Fruit fly (Drosophila melanogaster) whole organism, embryonic: ENCODE results near the gene Prim2.

ENCODE experiments used
- Antp ChIP-seq: fragments of 200-800 bp; sonication (Bioruptor generic); optimal IDR thresholded peaks from 3 replicates; lab custom pipeline; 2016; ENCODE audit warnings: missing biosample characterization, missing genetic modification characterization
- BtbVII ChIP-seq: fragments of 200-800 bp; sonication (Bioruptor generic); optimal IDR thresholded peaks from 3 replicates; lab custom pipeline; 2017; ENCODE audit warnings: missing biosample characterization, mild to moderate bottlenecking, missing genetic modification characterization
- CG10321 ChIP-seq: fragments of 200-800 bp; sonication (Bioruptor generic); IDR thresholded peaks from 2 replicates; pipeline ENCODE4 v1.3.6; 2022; ENCODE audit warnings: missing biosample characterization, missing genetic modification characterization
- CG10959 ChIP-seq: fragments of 200-800 bp; sonication (Bioruptor generic); IDR thresholded peaks from 2 replicates; pipeline ENCODE4 v1.3.6; 2022; ENCODE audit warnings: missing biosample characterization, missing genetic modification characterization
- CG12219 ChIP-seq: fragments of 200-800 bp; sonication (Bioruptor generic); optimal IDR thresholded peaks from 3 replicates; lab custom pipeline; 2018; ENCODE audit warnings: missing biosample characterization, mild to moderate bottlenecking, missing genetic modification characterization
- CG12391 ChIP-seq: fragments of 200-800 bp; sonication (Bioruptor generic); optimal IDR thresholded peaks from 3 replicates; lab custom pipeline; 2018; ENCODE audit warnings: missing biosample characterization, mild to moderate bottlenecking, missing genetic modification characterization, moderate library complexity
- CG14965 ChIP-seq: fragments of 200-800 bp; sonication (Bioruptor generic); optimal IDR thresholded peaks from 2 replicates; lab custom pipeline; 2016; ENCODE audit warnings: missing biosample characterization, missing genetic modification characterization, borderline replicate concordance
- CG16779 ChIP-seq: fragments of 200-800 bp; sonication (Bioruptor generic); IDR thresholded peaks from 2 replicates; pipeline ENCODE4 v1.3.6; 2022; ENCODE audit warnings: missing biosample characterization, missing genetic modification characterization
- CG16863 ChIP-seq: fragments of 200-800 bp; sonication (Bioruptor generic); optimal IDR thresholded peaks from 3 replicates; lab custom pipeline; 2016; ENCODE audit warnings: missing biosample characterization, missing genetic modification characterization
- CG17186 ChIP-seq: fragments of 200-800 bp; sonication (Bioruptor generic); optimal IDR thresholded peaks from 3 replicates; lab custom pipeline; 2017; ENCODE audit warnings: missing biosample characterization, missing genetic modification reagents, missing genetic modification characterization
- CG17385 ChIP-seq: fragments of 200-800 bp; sonication (Bioruptor generic); optimal IDR thresholded peaks from 3 replicates; lab custom pipeline; 2018; ENCODE audit warnings: missing biosample characterization, mild to moderate bottlenecking, missing genetic modification characterization
- CG17829 ChIP-seq: fragments of 200-800 bp; optimal IDR thresholded peaks from 2 replicates; lab custom pipeline; 2019; ENCODE audit warnings: missing biosample characterization, mild to moderate bottlenecking, missing genetic modification characterization, moderate library complexity
- CG18262 ChIP-seq: fragments of 200-800 bp; optimal IDR thresholded peaks from 3 replicates; lab custom pipeline; 2019; ENCODE audit warnings: missing biosample characterization, mild to moderate bottlenecking, missing genetic modification characterization, moderate library complexity
- CG32772 ChIP-seq: fragments of 200-800 bp; sonication (Bioruptor generic); IDR thresholded peaks from 2 replicates; pipeline ENCODE4 v1.3.6; 2022; ENCODE audit warnings: missing biosample characterization, missing genetic modification characterization
- CG34224 ChIP-seq: fragments of 200-800 bp; sonication (Bioruptor generic); IDR thresholded peaks from 3 replicates; pipeline ENCODE4 v1.3.6; 2022; ENCODE audit warnings: missing biosample characterization, missing genetic modification characterization; ENCODE audit not compliant: partially characterized antibody
- CG3726 ChIP-seq: fragments of 200-800 bp; sonication (Bioruptor generic); IDR thresholded peaks from 3 replicates; pipeline ENCODE4, ENCODE4 v1.3.6; 2022; ENCODE audit warnings: missing biosample characterization, missing genetic modification characterization
- CG3838 ChIP-seq: fragments of 200-800 bp; sonication (Bioruptor generic); optimal IDR thresholded peaks from 3 replicates; lab custom pipeline; 2016; ENCODE audit warnings: missing biosample characterization, missing genetic modification characterization
- CG4282 ChIP-seq: fragments of 200-800 bp; sonication (Bioruptor generic); optimal IDR thresholded peaks from 2 replicates; lab custom pipeline; 2016; ENCODE audit warnings: missing biosample characterization, missing genetic modification characterization
- CG7839 ChIP-seq: fragments of 200-800 bp; sonication (Bioruptor generic); optimal IDR thresholded peaks from 3 replicates; lab custom pipeline; 2018; ENCODE audit warnings: missing biosample characterization, mild to moderate bottlenecking, missing genetic modification characterization, moderate library complexity
- CG7963 ChIP-seq: fragments of 200-800 bp; sonication (Bioruptor generic); IDR thresholded peaks from 3 replicates; pipeline ENCODE4 v1.3.6; 2022; ENCODE audit warnings: missing biosample characterization, missing genetic modification characterization; ENCODE audit not compliant: partially characterized antibody
- CG8924 ChIP-seq: fragments of 200-800 bp; optimal IDR thresholded peaks from 3 replicates; lab custom pipeline; 2019; ENCODE audit warnings: missing biosample characterization, mild to moderate bottlenecking, missing genetic modification characterization, moderate library complexity
- CTCF ChIP-seq: fragments of 200-800 bp; sonication (Bioruptor generic); optimal IDR thresholded peaks from 2 replicates; lab custom pipeline; 2017; ENCODE audit warnings: missing biosample characterization, mild to moderate bottlenecking, missing genetic modification characterization, moderate library complexity
- D19A ChIP-seq: fragments of 200-800 bp; optimal IDR thresholded peaks from 3 replicates; lab custom pipeline; 2019; ENCODE audit warnings: missing biosample characterization, mild to moderate bottlenecking, missing genetic modification characterization, moderate library complexity
- Doc3 ChIP-seq: fragments of 200-800 bp; sonication (Bioruptor generic); IDR thresholded peaks from 3 replicates; pipeline ENCODE4 v1.3.6; 2022; ENCODE audit warnings: missing biosample characterization, missing genetic modification characterization; ENCODE audit not compliant: partially characterized antibody
- E2f2 ChIP-seq: fragments of 200-800 bp; sonication (Bioruptor generic); IDR thresholded peaks from 2 replicates; pipeline ENCODE4 v1.3.6; 2022; ENCODE audit warnings: missing biosample characterization, missing genetic modification characterization
- Gsc ChIP-seq: fragments of 200-800 bp; sonication (Bioruptor generic); IDR thresholded peaks from 2 replicates; pipeline ENCODE4 v1.3.6; 2022; ENCODE audit warnings: missing biosample characterization, missing genetic modification characterization
- MBD-R2 ChIP-seq: fragments of 200-800 bp; sonication (Bioruptor generic); IDR thresholded peaks from 2 replicates; pipeline ENCODE4 v1.3.6; 2022; ENCODE audit warnings: missing biosample characterization, missing genetic modification characterization
- Max ChIP-seq: fragments of 200-800 bp; sonication (Bioruptor generic); optimal IDR thresholded peaks from 2 replicates; lab custom pipeline; 2016; ENCODE audit warnings: missing biosample characterization, mild to moderate bottlenecking, missing genetic modification characterization
- Opbp ChIP-seq: fragments of 200-800 bp; sonication (Bioruptor generic); IDR thresholded peaks from 3 replicates; pipeline ENCODE4 v1.3.6; 2022; ENCODE audit warnings: missing biosample characterization, missing genetic modification characterization; ENCODE audit not compliant: partially characterized antibody
- Xrp1 ChIP-seq: fragments of 200-800 bp; sonication (Bioruptor generic); IDR thresholded peaks from 2 replicates; pipeline ENCODE4 v1.3.6; 2022; ENCODE audit warnings: missing biosample characterization, missing genetic modification characterization
- bowl ChIP-seq: fragments of 200-800 bp; sonication (Bioruptor generic); IDR thresholded peaks from 2 replicates; pipeline ENCODE4 v1.3.6; 2022; ENCODE audit warnings: missing biosample characterization, missing genetic modification characterization
- cad ChIP-seq: fragments of >200 bp; optimal IDR thresholded peaks from 2 replicates; lab custom pipeline; 2017; ENCODE audit warnings: missing biosample characterization, missing genetic modification characterization
- ci ChIP-seq: fragments of 200-800 bp; sonication (Bioruptor generic); IDR thresholded peaks from 3 replicates; pipeline ENCODE4 v1.3.6; 2022; ENCODE audit warnings: missing biosample characterization, missing genetic modification characterization
- cwo ChIP-seq: fragments of 200-800 bp; sonication (Bioruptor generic); optimal IDR thresholded peaks from 3 replicates; lab custom pipeline; 2017; ENCODE audit warnings: missing biosample characterization, missing genetic modification characterization, mild to moderate bottlenecking, moderate library complexity, missing genetic modification reagents
- dati ChIP-seq: fragments of 200-800 bp; sonication (Bioruptor generic); IDR thresholded peaks from 2 replicates; pipeline ENCODE4 v1.3.6; 2022; ENCODE audit warnings: missing biosample characterization, missing genetic modification characterization
- gfzf ChIP-seq: fragments of 200-800 bp; sonication (Bioruptor generic); optimal IDR thresholded peaks from 2 replicates; lab custom pipeline; 2016; ENCODE audit warnings: missing biosample characterization, mild to moderate bottlenecking, missing genetic modification characterization, moderate library complexity
- grau ChIP-seq: fragments of 200-800 bp; optimal IDR thresholded peaks from 3 replicates; lab custom pipeline; 2019; ENCODE audit warnings: missing biosample characterization, mild to moderate bottlenecking, missing genetic modification characterization, moderate library complexity
- insv ChIP-seq, 2 experiments: fragments of 200-800 bp; sonication (Bioruptor generic); optimal IDR thresholded peaks; 3 replicates each; lab custom pipeline; 2016 to 2018; ENCODE audit warnings: missing biosample characterization in 2 of 2, missing genetic modification characterization in 2 of 2
- kah ChIP-seq: fragments of 200-800 bp; sonication (Bioruptor generic); optimal IDR thresholded peaks from 2 replicates; lab custom pipeline; 2018; ENCODE audit warnings: missing biosample characterization, mild to moderate bottlenecking, missing genetic modification characterization
- lmd ChIP-seq: fragments of 200-800 bp; sonication (Bioruptor generic); IDR thresholded peaks from 2 replicates; pipeline ENCODE4 v1.3.6; 2022; ENCODE audit warnings: missing biosample characterization, missing genetic modification characterization
- lov ChIP-seq, 2 experiments: fragments of 200-800 bp in 1 of 2; fragments of >200 bp in 1 of 2; sonication (Bioruptor generic) in 1 of 2; IDR thresholded peaks in 1 of 2; optimal IDR thresholded peaks in 1 of 2; 2 replicates in 1 of 2; 3 replicates in 1 of 2; pipeline versions ENCODE4 v1.3.6 to Lab custom; 2017 to 2022; ENCODE audit warnings: missing biosample characterization in 1 of 2, missing genetic modification characterization in 1 of 2
- mam ChIP-seq: fragments of 200-800 bp; sonication (Bioruptor generic); optimal IDR thresholded peaks from 3 replicates; lab custom pipeline; 2016; ENCODE audit warnings: missing biosample characterization, missing genetic modification characterization
- nerfin-1 ChIP-seq: fragments of 200-800 bp; sonication (Bioruptor generic); optimal IDR thresholded peaks from 3 replicates; lab custom pipeline; 2019; ENCODE audit warnings: missing biosample characterization, mild to moderate bottlenecking, missing genetic modification characterization, moderate library complexity
- org-1 ChIP-seq: fragments of 200-800 bp; sonication (Bioruptor generic); optimal IDR thresholded peaks from 2 replicates; lab custom pipeline; 2017; ENCODE audit warnings: missing biosample characterization, missing genetic modification characterization
- ro ChIP-seq: fragments of 200-800 bp; sonication (Bioruptor generic); IDR thresholded peaks from 2 replicates; pipeline ENCODE4 v1.3.6; 2022; ENCODE audit warnings: missing biosample characterization, missing genetic modification characterization
- tin ChIP-seq: fragments of 200-800 bp; sonication (Bioruptor generic); optimal IDR thresholded peaks from 3 replicates; lab custom pipeline; 2016; ENCODE audit warnings: missing biosample characterization, missing genetic modification characterization
- tll ChIP-seq, 2 experiments: fragments of 200-800 bp in 1 of 2; fragments of >200 bp in 1 of 2; sonication (Bioruptor generic) in 1 of 2; optimal IDR thresholded peaks; 2 replicates each; lab custom pipeline; 2017 to 2019; ENCODE audit warnings: missing biosample characterization in 2 of 2, missing genetic modification characterization in 2 of 2, mild to moderate bottlenecking in 1 of 2, moderate library complexity in 1 of 2
- trem ChIP-seq: fragments of 200-800 bp; optimal IDR thresholded peaks from 3 replicates; lab custom pipeline; 2019; ENCODE audit warnings: missing biosample characterization, mild to moderate bottlenecking, missing genetic modification characterization, moderate library complexity

Gene Prim2

dm6 chr3L:20401026-20401912, 39.9 kb upstream of the Prim2 start, which contains the start of gene trbl (continued):
- no peak for TF ChIP-seq cwo (GFP tag; lab: Kevin White, UChicago)
- peak; percentile 80; the same call in 2 of the 3 replicates for TF ChIP-seq CG7963 (GFP tag; lab: Robert Waterston, UW)
- TF ChIP-seq CG18262: no peak
- peak; percentile 26 for TF ChIP-seq D19A (tag; lab: Kevin White, UChicago)
- TF ChIP-seq lov (optimal IDR thresholded peaks at IDR 0.05; lab: Kevin White, UChicago): no peak
- TF ChIP-seq lov (GFP tag; IDR thresholded peaks at IDR 0.05; lab: Robert Waterston, UW): 0 out of 3 replicates have a peak, but pooled peaks have one; percentile 66
- peak; percentile 70 for TF ChIP-seq CG8924
- TF ChIP-seq CG10959 (GFP tag; lab: Robert Waterston, UW): no peak
- TF ChIP-seq Xrp1 (GFP tag; lab: Robert Waterston, UW): no peak
- no peak for TF ChIP-seq Antp (GFP tag; lab: Kevin White, UChicago)
- peak; percentile 100 for TF ChIP-seq nerfin-1
- TF ChIP-seq CG10321 (GFP tag; lab: Robert Waterston, UW): no peak
- TF ChIP-seq lmd (GFP tag; lab: Robert Waterston, UW): no peak
- no peak for TF ChIP-seq org-1
- TF ChIP-seq CG16779: no peak
- no peak for TF ChIP-seq CG32772 (GFP tag; lab: Robert Waterston, UW)
- TF ChIP-seq CG12391 (tag; lab: Kevin White, UChicago): no peak
- TF ChIP-seq tll (GFP tag; optimal IDR thresholded peaks at IDR 0.05; lab: Kevin White, UChicago): no peak
- peak; percentile 26 for TF ChIP-seq Max (GFP tag; lab: Kevin White, UChicago)
- TF ChIP-seq ci (GFP tag; lab: Robert Waterston, UW): peak; percentile 43; the same call in 1 of the 3 replicates
- TF ChIP-seq mam (GFP tag; lab: Kevin White, UChicago): no peak
- TF ChIP-seq cad (GFP tag; lab: Kevin White, UChicago): no peak
- no peak for TF ChIP-seq CG3838 (GFP tag; lab: Kevin White, UChicago)
- no peak for TF ChIP-seq CG17186 (GFP tag; lab: Kevin White, UChicago)
- TF ChIP-seq CG3726 (GFP tag; lab: Robert Waterston, UW): no peak
- TF ChIP-seq BtbVII (GFP tag; lab: Kevin White, UChicago): peak; percentile 66
- no peak for TF ChIP-seq CG16863 (GFP tag; lab: Kevin White, UChicago)
- TF ChIP-seq MBD-R2 (GFP tag; lab: Robert Waterston, UW): peak; percentile 23; the same call in 1 of the 2 replicates
- no peak for TF ChIP-seq ro (GFP tag; lab: Robert Waterston, UW)
- peak; percentile 97 for TF ChIP-seq CG17829 (tag; lab: Kevin White, UChicago)
- peak; percentile 37; the same call in 1 of the 3 replicates for TF ChIP-seq Doc3 (GFP tag; lab: Robert Waterston, UW)
- 0 out of 2 replicates have a peak, but pooled peaks have one; percentile 34 for TF ChIP-seq dati (GFP tag; lab: Robert Waterston, UW)
- peak; percentile 60 for TF ChIP-seq E2f2 (GFP tag; lab: Robert Waterston, UW)
- TF ChIP-seq CG12219 (GFP tag; lab: Kevin White, UChicago): peak; percentile 18
- TF ChIP-seq CTCF (GFP tag; lab: Kevin White, UChicago): peak; percentile 36
- TF ChIP-seq CG14965: no peak
- peak; percentile 86; the same call in 2 of the 3 replicates for TF ChIP-seq Opbp
- TF ChIP-seq CG4282 (GFP tag; lab: Kevin White, UChicago): no peak
- no peak for TF ChIP-seq tin (GFP tag; lab: Kevin White, UChicago)
- TF ChIP-seq kah (GFP tag; lab: Kevin White, UChicago): peak; percentile 43
- peak; percentile 35 for TF ChIP-seq grau (tag; lab: Kevin White, UChicago)
- peak; percentile 78 for TF ChIP-seq CG34224 (GFP tag; lab: Robert Waterston, UW)
- TF ChIP-seq Gsc (GFP tag; lab: Robert Waterston, UW): no peak
- peak in 1 of 2 experiments; percentile 72 for TF ChIP-seq insv (GFP tag; optimal IDR thresholded peaks at IDR 0.05; lab: Kevin White, UChicago)
- TF ChIP-seq CG7839 (tag; lab: Kevin White, UChicago): peak; percentile 25
- peak; percentile 59 for TF ChIP-seq trem (tag; lab: Kevin White, UChicago)
- no peak for TF ChIP-seq bowl (GFP tag; lab: Robert Waterston, UW)
- TF ChIP-seq gfzf: peak; percentile 59
- TF ChIP-seq CG17385 (GFP tag; lab: Kevin White, UChicago): peak; percentile 91
